Fruit fly (Drosophila melanogaster) whole organism, embryonic: Measurements from ENCODE around the gene Pat1.
A peak's percentile ranks its signal among the peaks of the same experiment; 100 is the strongest.

Experiments used
- Asciz ChIP-seq: fragments of 200-800 bp; sonication (Bioruptor generic); optimal IDR thresholded peaks from 2 replicates; lab custom pipeline; 2017; ENCODE audit warnings: missing biosample characterization, mild to moderate bottlenecking, missing genetic modification characterization, missing genetic modification reagents
- B-H2 ChIP-seq: fragments of 200-800 bp; sonication (Bioruptor generic); optimal IDR thresholded peaks from 2 replicates; lab custom pipeline; 2018; ENCODE audit warnings: missing biosample characterization, mild to moderate bottlenecking, missing genetic modification characterization
- Bdp1 ChIP-seq: fragments of 200-800 bp; sonication (Bioruptor generic); optimal IDR thresholded peaks from 3 replicates; lab custom pipeline; 2016; ENCODE audit warnings: missing biosample characterization, missing genetic modification characterization
- CG10209 ChIP-seq: fragments of 200-800 bp; sonication (Bioruptor generic); optimal IDR thresholded peaks from 3 replicates; lab custom pipeline; 2017; ENCODE audit warnings: missing biosample characterization, mild to moderate bottlenecking, missing genetic modification characterization, missing genetic modification reagents
- CG10431 ChIP-seq: fragments of 200-800 bp; sonication (Bioruptor generic); optimal IDR thresholded peaks from 3 replicates; lab custom pipeline; 2018; ENCODE audit warnings: missing biosample characterization, mild to moderate bottlenecking, missing genetic modification characterization
- CG11398 ChIP-seq: fragments of 200-800 bp; sonication (Bioruptor generic); optimal IDR thresholded peaks from 2 replicates; lab custom pipeline; 2016; ENCODE audit warnings: missing biosample characterization, missing genetic modification characterization
- CG12104 ChIP-seq: fragments of 200-800 bp; sonication (Bioruptor generic); optimal IDR thresholded peaks from 3 replicates; lab custom pipeline; 2016; ENCODE audit warnings: missing biosample characterization, missing genetic modification characterization
- CG12299 ChIP-seq: fragments of 200-800 bp; sonication (Bioruptor generic); optimal IDR thresholded peaks from 2 replicates; lab custom pipeline; 2018; ENCODE audit warnings: missing biosample characterization, mild to moderate bottlenecking, missing genetic modification characterization
- CG13624 ChIP-seq: fragments of 200-800 bp; sonication (Bioruptor generic); optimal IDR thresholded peaks from 2 replicates; lab custom pipeline; 2016; ENCODE audit warnings: missing biosample characterization, missing genetic modification characterization
- CG16779 ChIP-seq: fragments of 200-800 bp; sonication (Bioruptor generic); IDR thresholded peaks from 2 replicates; pipeline ENCODE4 v1.3.6; 2022; ENCODE audit warnings: missing biosample characterization, missing genetic modification characterization
- CG18764 ChIP-seq: fragments of 200-800 bp; sonication (Bioruptor generic); optimal IDR thresholded peaks from 3 replicates; lab custom pipeline; 2016; ENCODE audit warnings: missing biosample characterization, missing genetic modification characterization
- CG2120 ChIP-seq: fragments of 200-800 bp; sonication (Bioruptor generic); optimal IDR thresholded peaks from 3 replicates; lab custom pipeline; 2016; ENCODE audit warnings: missing biosample characterization, missing genetic modification characterization
- CG2889 ChIP-seq: fragments of 200-800 bp; sonication (Bioruptor generic); IDR thresholded peaks from 3 replicates; pipeline ENCODE4 v1.3.6; 2022; ENCODE audit warnings: missing biosample characterization, missing genetic modification characterization
- CG30403 ChIP-seq: fragments of 200-800 bp; sonication (Bioruptor generic); optimal IDR thresholded peaks from 3 replicates; lab custom pipeline; 2016; ENCODE audit warnings: missing biosample characterization, missing genetic modification characterization
- CG30431 ChIP-seq: fragments of 200-800 bp; sonication (Bioruptor generic); optimal IDR thresholded peaks from 2 replicates; lab custom pipeline; 2017; ENCODE audit warnings: missing biosample characterization, missing genetic modification characterization
- CG3065 ChIP-seq: fragments of 200-800 bp; sonication (Bioruptor generic); optimal IDR thresholded peaks from 2 replicates; lab custom pipeline; 2016; ENCODE audit warnings: missing biosample characterization, missing genetic modification characterization
- CG31441 ChIP-seq: fragments of 200-800 bp; sonication (Bioruptor generic); IDR thresholded peaks from 2 replicates; pipeline ENCODE4 v1.3.6; 2022; ENCODE audit warnings: missing biosample characterization, missing genetic modification characterization
- CG3281 ChIP-seq: fragments of 200-800 bp; sonication (Bioruptor generic); optimal IDR thresholded peaks from 3 replicates; lab custom pipeline; 2017; ENCODE audit warnings: missing biosample characterization, mild to moderate bottlenecking, missing genetic modification characterization
- CG33213 ChIP-seq: fragments of 200-800 bp; sonication (Bioruptor generic); optimal IDR thresholded peaks from 3 replicates; lab custom pipeline; 2016; ENCODE audit warnings: missing biosample characterization, missing genetic modification characterization
- CG4282 ChIP-seq: fragments of 200-800 bp; sonication (Bioruptor generic); optimal IDR thresholded peaks from 2 replicates; lab custom pipeline; 2016; ENCODE audit warnings: missing biosample characterization, missing genetic modification characterization
- CG8290 ChIP-seq, 3 experiments: fragments of 200-800 bp; sonication (Bioruptor generic); optimal IDR thresholded peaks; 2 replicates each; lab custom pipeline; 2016 to 2019; ENCODE audit warnings: missing biosample characterization in 3 of 3, missing genetic modification characterization in 3 of 3, mild to moderate bottlenecking in 2 of 3, moderate library complexity in 1 of 3
- CG8359 ChIP-seq: fragments of 200-800 bp; sonication (Bioruptor generic); optimal IDR thresholded peaks from 2 replicates; lab custom pipeline; 2017; ENCODE audit warnings: missing biosample characterization, mild to moderate bottlenecking, missing genetic modification characterization, borderline replicate concordance
- CG8388 ChIP-seq: fragments of 200-800 bp; sonication (Bioruptor generic); optimal IDR thresholded peaks from 2 replicates; lab custom pipeline; 2019; ENCODE audit warnings: missing biosample characterization, mild to moderate bottlenecking, missing genetic modification characterization, moderate library complexity
- CG9876 ChIP-seq: fragments of 200-800 bp; sonication (Bioruptor generic); optimal IDR thresholded peaks from 2 replicates; lab custom pipeline; 2016; ENCODE audit warnings: missing biosample characterization, missing genetic modification characterization
- Dek ChIP-seq: fragments of 200-800 bp; sonication (Bioruptor generic); optimal IDR thresholded peaks from 3 replicates; lab custom pipeline; 2019; ENCODE audit warnings: missing biosample characterization, mild to moderate bottlenecking, missing genetic modification characterization, moderate library complexity
- Doc3 ChIP-seq: fragments of 200-800 bp; sonication (Bioruptor generic); IDR thresholded peaks from 3 replicates; pipeline ENCODE4 v1.3.6; 2022; ENCODE audit warnings: missing biosample characterization, missing genetic modification characterization; ENCODE audit not compliant: partially characterized antibody
- Dp ChIP-seq: fragments of 200-800 bp; sonication (Bioruptor generic); optimal IDR thresholded peaks from 2 replicates; lab custom pipeline; 2018; ENCODE audit warnings: missing biosample characterization, mild to moderate bottlenecking, missing genetic modification characterization, moderate library complexity
- Fer2 ChIP-seq: fragments of 200-800 bp; sonication (Bioruptor generic); optimal IDR thresholded peaks from 2 replicates; lab custom pipeline; 2018; ENCODE audit warnings: missing biosample characterization, mild to moderate bottlenecking, missing genetic modification characterization, moderate library complexity
- Gsc ChIP-seq: fragments of 200-800 bp; sonication (Bioruptor generic); IDR thresholded peaks from 2 replicates; pipeline ENCODE4 v1.3.6; 2022; ENCODE audit warnings: missing biosample characterization, missing genetic modification characterization
- H15 ChIP-seq: fragments of 200-800 bp; sonication (Bioruptor generic); IDR thresholded peaks from 3 replicates; pipeline ENCODE4 v1.3.6; 2022; ENCODE audit warnings: missing biosample characterization, missing genetic modification characterization
- HHEX ChIP-seq: fragments of 200-800 bp; sonication (Bioruptor generic); optimal IDR thresholded peaks from 3 replicates; lab custom pipeline; 2017; ENCODE audit warnings: missing biosample characterization, mild to moderate bottlenecking, missing genetic modification characterization, missing genetic modification reagents
- Hey ChIP-seq: fragments of 200-800 bp; sonication (Bioruptor generic); optimal IDR thresholded peaks from 3 replicates; lab custom pipeline; 2018; ENCODE audit warnings: missing biosample characterization, mild to moderate bottlenecking, missing genetic modification characterization
- NFAT ChIP-seq: fragments of 200-800 bp; sonication (Bioruptor generic); IDR thresholded peaks from 2 replicates; pipeline ENCODE4 v1.3.6; 2022; ENCODE audit warnings: missing biosample characterization, missing genetic modification characterization
- Nf-YC ChIP-seq: fragments of 200-800 bp; optimal IDR thresholded peaks from 3 replicates; lab custom pipeline; 2019; ENCODE audit warnings: missing biosample characterization, mild to moderate bottlenecking, missing genetic modification characterization, moderate library complexity
- Oli ChIP-seq: fragments of 200-800 bp; sonication (Bioruptor generic); optimal IDR thresholded peaks from 2 replicates; lab custom pipeline; 2018; ENCODE audit warnings: missing biosample characterization, mild to moderate bottlenecking, missing genetic modification characterization, moderate library complexity
- Opbp ChIP-seq: fragments of 200-800 bp; sonication (Bioruptor generic); IDR thresholded peaks from 3 replicates; pipeline ENCODE4 v1.3.6; 2022; ENCODE audit warnings: missing biosample characterization, missing genetic modification characterization; ENCODE audit not compliant: partially characterized antibody
- aop ChIP-seq: fragments of 200-800 bp; sonication (Bioruptor generic); IDR thresholded peaks from 2 replicates; pipeline ENCODE4 v1.3.6; 2022; ENCODE audit warnings: missing biosample characterization, missing genetic modification characterization
- cad ChIP-seq: fragments of >200 bp; optimal IDR thresholded peaks from 2 replicates; lab custom pipeline; 2017; ENCODE audit warnings: missing biosample characterization, missing genetic modification characterization
- ci ChIP-seq: fragments of 200-800 bp; sonication (Bioruptor generic); IDR thresholded peaks from 3 replicates; pipeline ENCODE4 v1.3.6; 2022; ENCODE audit warnings: missing biosample characterization, missing genetic modification characterization
- danr ChIP-seq: fragments of 200-800 bp; sonication (Bioruptor generic); IDR thresholded peaks from 2 replicates; pipeline ENCODE4 v1.3.6; 2022; ENCODE audit warnings: missing biosample characterization, missing genetic modification characterization
- dimm ChIP-seq: fragments of 200-800 bp; sonication (Bioruptor generic); IDR thresholded peaks from 2 replicates; pipeline ENCODE4 v1.3.6; 2022; ENCODE audit warnings: missing biosample characterization, missing genetic modification characterization
- gcm ChIP-seq: fragments of 200-800 bp; sonication (Bioruptor generic); optimal IDR thresholded peaks from 2 replicates; lab custom pipeline; 2019; ENCODE audit warnings: missing biosample characterization, mild to moderate bottlenecking, missing genetic modification characterization, moderate library complexity
- ind ChIP-seq: fragments of 200-800 bp; sonication (Bioruptor generic); optimal IDR thresholded peaks from 3 replicates; lab custom pipeline; 2016; ENCODE audit warnings: missing biosample characterization, missing genetic modification characterization
- ken ChIP-seq: fragments of 200-800 bp; sonication (Bioruptor generic); IDR thresholded peaks from 3 replicates; pipeline ENCODE4 v1.3.6; 2022; ENCODE audit warnings: missing biosample characterization, missing genetic modification characterization
- klu ChIP-seq: fragments of 200-800 bp; sonication (Bioruptor generic); IDR thresholded peaks from 2 replicates; pipeline ENCODE4 v1.3.6; 2022; ENCODE audit warnings: missing biosample characterization, missing genetic modification characterization
- seq ChIP-seq: fragments of 200-800 bp; sonication (Bioruptor generic); IDR thresholded peaks from 2 replicates; pipeline ENCODE4 v1.3.6; 2022; ENCODE audit warnings: missing biosample characterization, missing genetic modification characterization
- stc ChIP-seq: fragments of 200-800 bp; sonication (Bioruptor generic); IDR thresholded peaks from 2 replicates; pipeline ENCODE4 v1.3.6; 2022; ENCODE audit warnings: missing biosample characterization, missing genetic modification characterization
- stwl ChIP-seq: fragments of 200-800 bp; sonication (Bioruptor generic); optimal IDR thresholded peaks from 3 replicates; lab custom pipeline; 2018; ENCODE audit warnings: missing biosample characterization, mild to moderate bottlenecking, missing genetic modification characterization, moderate library complexity
- sug ChIP-seq: fragments of 200-800 bp; optimal IDR thresholded peaks from 2 replicates; lab custom pipeline; 2019; ENCODE audit warnings: missing biosample characterization, mild to moderate bottlenecking, missing genetic modification characterization, moderate library complexity
- unpg ChIP-seq: fragments of 200-800 bp; sonication (Bioruptor generic); optimal IDR thresholded peaks from 3 replicates; lab custom pipeline; 2018; ENCODE audit warnings: missing biosample characterization, mild to moderate bottlenecking, missing genetic modification characterization, moderate library complexity

Gene Pat1

dm6 chrX:6549428-6550117 is 41.0 kb upstream of the Pat1 start (continued):
- no peak for TF ChIP-seq Opbp (GFP tag; lab: Robert Waterston, UW)
- peak; percentile 95 for TF ChIP-seq CG30431 (GFP tag; lab: Kevin White, UChicago)
- peak; percentile 94 for TF ChIP-seq CG11398
- no peak for TF ChIP-seq Dp (GFP tag; lab: Kevin White, UChicago)
- TF ChIP-seq B-H2 (GFP tag; lab: Kevin White, UChicago), result peak; percentile 95
- peak; percentile 93 for TF ChIP-seq stc (GFP tag; lab: Robert Waterston, UW)
- peak; percentile 73 for TF ChIP-seq CG3065 (GFP tag; lab: Kevin White, UChicago)
- peak; percentile 92 for TF ChIP-seq klu (GFP tag; lab: Robert Waterston, UW)
- peak; percentile 98 for TF ChIP-seq CG13624 (GFP tag; lab: Kevin White, UChicago)
- TF ChIP-seq CG4282 (GFP tag; lab: Kevin White, UChicago), result peak; percentile 85
- TF ChIP-seq NFAT (GFP tag; lab: Robert Waterston, UW), result peak; percentile 98
- peak; percentile 84 for TF ChIP-seq Bdp1 (GFP tag; lab: Kevin White, UChicago)
- TF ChIP-seq CG2889 (GFP tag; lab: Robert Waterston, UW), result peak; percentile 93
- peak; percentile 92 for TF ChIP-seq sug (tag; lab: Kevin White, UChicago)
- peak; percentile 92 for TF ChIP-seq CG18764 (GFP tag; lab: Kevin White, UChicago)
- peak; percentile 90 for TF ChIP-seq danr (GFP tag; lab: Robert Waterston, UW)
- peak; percentile 80 for TF ChIP-seq gcm
- TF ChIP-seq Dek (tag; lab: Kevin White, UChicago), result peak; percentile 92
- peak; percentile 93 for TF ChIP-seq Oli (tag; lab: Kevin White, UChicago)
- TF ChIP-seq CG10209 (GFP tag; lab: Kevin White, UChicago), result peak; percentile 96
- no peak for TF ChIP-seq cad (GFP tag; lab: Kevin White, UChicago)
- peak; percentile 87 for TF ChIP-seq Asciz (GFP tag; lab: Kevin White, UChicago)
- peak; percentile 86 for TF ChIP-seq Gsc (GFP tag; lab: Robert Waterston, UW)
- peak; percentile 94 for TF ChIP-seq CG12104 (GFP tag; lab: Kevin White, UChicago)
- TF ChIP-seq seq (GFP tag; lab: Robert Waterston, UW), result peak; percentile 96
- TF ChIP-seq Doc3, result no peak
- peak; percentile 89 for TF ChIP-seq CG8290 (GFP tag; optimal IDR thresholded peaks at IDR 0.05; lab: Kevin White, UChicago)
- TF ChIP-seq CG8290 (tag; optimal IDR thresholded peaks at IDR 0.05; lab: Kevin White, UChicago), result peak; percentile 38 to 98
- TF ChIP-seq unpg, result peak; percentile 94
- peak; percentile 96 for TF ChIP-seq CG2120 (GFP tag; lab: Kevin White, UChicago)
- TF ChIP-seq aop (GFP tag; lab: Robert Waterston, UW), result peak; percentile 88
- TF ChIP-seq stwl (tag; lab: Kevin White, UChicago), result peak; percentile 52
- TF ChIP-seq CG3281, result peak; percentile 96
- peak; percentile 96 for TF ChIP-seq ken (GFP tag; lab: Robert Waterston, UW)
- TF ChIP-seq CG16779 (GFP tag; lab: Robert Waterston, UW), result peak; percentile 95
- peak; percentile 84 for TF ChIP-seq CG9876
- TF ChIP-seq ind (GFP tag; lab: Kevin White, UChicago), result peak; percentile 98
- peak; percentile 65 for TF ChIP-seq Hey (tag; lab: Kevin White, UChicago)
- peak; percentile 84 for TF ChIP-seq Nf-YC (tag; lab: Kevin White, UChicago)
- no peak for TF ChIP-seq CG33213 (GFP tag; lab: Kevin White, UChicago)
- TF ChIP-seq dimm (GFP tag; lab: Robert Waterston, UW), result peak; percentile 84
- peak; percentile 98 for TF ChIP-seq ci (GFP tag; lab: Robert Waterston, UW)
- peak; percentile 94 for TF ChIP-seq H15 (GFP tag; lab: Robert Waterston, UW)
- peak; percentile 95 for TF ChIP-seq CG31441 (GFP tag; lab: Robert Waterston, UW)
- peak; percentile 81 for TF ChIP-seq CG8359 (GFP tag; lab: Kevin White, UChicago)
- TF ChIP-seq CG12299 (tag; lab: Kevin White, UChicago), result peak; percentile 88
- TF ChIP-seq CG8388 (GFP tag; lab: Kevin White, UChicago), result peak; percentile 84
- TF ChIP-seq HHEX (GFP tag; lab: Kevin White, UChicago), result peak; percentile 96
- peak; percentile 94 for TF ChIP-seq Fer2 (tag; lab: Kevin White, UChicago)
- peak; percentile 59 for TF ChIP-seq CG10431 (GFP tag; lab: Kevin White, UChicago)
- TF ChIP-seq CG30403 (GFP tag; lab: Kevin White, UChicago), result peak; percentile 95
